Worm (Caenorhabditis elegans) whole organism, mixed stage, embryonic: ENCODE results near the gene gdi-1.

ENCODE experiments used
- elt-3 ChIP-seq: fragments of 150-350 bp; optimal IDR thresholded peaks from 2 replicates; lab custom pipeline; 2014; ENCODE audit warnings: missing biosample characterization, missing genetic modification characterization
- tbx-8 ChIP-seq: fragments of 200-800 bp; sonication (Bioruptor generic); optimal IDR thresholded peaks from 2 replicates; lab custom pipeline; 2018; ENCODE audit warnings: mild to moderate bottlenecking, missing genetic modification characterization, moderate library complexity, missing compliant biosample characterization
- unc-62 ChIP-seq: fragments of 150-350 bp; optimal IDR thresholded peaks from 2 replicates; lab custom pipeline; 2014; ENCODE audit warnings: missing biosample characterization, missing genetic modification reagents, missing genetic modification characterization

ce11 chrIV:14790579-14790978 is 2.1 kb downstream of the gdi-1 start:
- TF ChIP-seq elt-3: no peak
- no peak for TF ChIP-seq unc-62 (GFP tag; lab: Kevin White, UChicago)
- TF ChIP-seq tbx-8: no peak
